Fruit fly (Drosophila melanogaster) whole organism, pupa: ENCODE results near the gene mei-41.

Source experiments
- CG10348 ChIP-seq: fragments of 200-800 bp; sonication (Bioruptor generic); IDR thresholded peaks from 2 replicates; pipeline ENCODE4 v1.3.6; 2022; ENCODE audit warnings: missing biosample characterization, missing genetic modification characterization
- CG14655 ChIP-seq: fragments of 200-800 bp; sonication (Bioruptor generic); optimal IDR thresholded peaks from 3 replicates; lab custom pipeline; 2017; ENCODE audit warnings: mild to moderate bottlenecking, missing biosample characterization, missing genetic modification reagents, missing genetic modification characterization
- CG15710 ChIP-seq: fragments of 200-800 bp; sonication (Bioruptor generic); optimal IDR thresholded peaks from 2 replicates; lab custom pipeline; 2018; ENCODE audit warnings: missing biosample characterization, mild to moderate bottlenecking, missing genetic modification characterization, moderate library complexity
- CG32121 ChIP-seq: fragments of 200-800 bp; sonication (Bioruptor generic); IDR thresholded peaks from 2 replicates; pipeline ENCODE4 v1.3.6; 2022; ENCODE audit warnings: missing biosample characterization, missing genetic modification characterization
- CG34367 ChIP-seq: fragments of 200-800 bp; sonication (Bioruptor generic); optimal IDR thresholded peaks from 2 replicates; lab custom pipeline; 2018; ENCODE audit warnings: missing biosample characterization, mild to moderate bottlenecking, missing genetic modification characterization
- CG4496 ChIP-seq: fragments of 200-800 bp; sonication (Bioruptor generic); IDR thresholded peaks from 3 replicates; pipeline ENCODE4 v1.3.6; 2022; ENCODE audit warnings: missing biosample characterization, missing genetic modification characterization
- CG8301 ChIP-seq: fragments of 200-800 bp; sonication (Bioruptor generic); optimal IDR thresholded peaks from 2 replicates; lab custom pipeline; 2018; ENCODE audit warnings: missing biosample characterization, mild to moderate bottlenecking, missing genetic modification characterization
- Ets98B ChIP-seq: fragments of 200-800 bp; sonication (Bioruptor generic); IDR thresholded peaks from 2 replicates; pipeline ENCODE4 v1.3.6; 2022; ENCODE audit warnings: missing biosample characterization, missing genetic modification characterization
- Pif1A ChIP-seq: fragments of 200-800 bp; sonication (Bioruptor generic); optimal IDR thresholded peaks from 3 replicates; lab custom pipeline; 2016; ENCODE audit warnings: missing biosample characterization, missing genetic modification characterization
- Snoo ChIP-seq: fragments of 200-800 bp; sonication (Bioruptor generic); optimal IDR thresholded peaks from 3 replicates; lab custom pipeline; 2017; ENCODE audit warnings: missing biosample characterization, mild to moderate bottlenecking, missing genetic modification characterization, inconsistent platforms

- TF ChIP-seq CG32121 (GFP tag; lab: Robert Waterston, UW) (no peak), CG15710 (no peak), CG14655 (GFP tag; lab: Kevin White, UChicago) (no peak), CG10348 (GFP tag; lab: Robert Waterston, UW) (no peak), Pif1A (no peak), CG34367 (tag; lab: Kevin White, UChicago) (no peak), CG8301 (tag; lab: Kevin White, UChicago) (no peak), CG4496 (GFP tag; lab: Robert Waterston, UW) (no peak), Snoo (no peak), Ets98B (GFP tag; lab: Robert Waterston, UW) (no peak)
These were observed 28.6 kb downstream of the mei-41 start for dm6 chrX:16420048-16420447.
